Worm (Caenorhabditis elegans) whole organism, L1 larva: ENCODE results near the gene cyp-25A3.

Source experiments
- C16A3.4 ChIP-seq: fragments of 150-350 bp; optimal IDR thresholded peaks from 2 replicates; lab custom pipeline; 2014; ENCODE audit warnings: missing biosample characterization, missing genetic modification characterization
- F16B12.6 ChIP-seq: fragments of 150-350 bp; optimal IDR thresholded peaks from 2 replicates; lab custom pipeline; 2014; ENCODE audit warnings: missing biosample characterization, missing genetic modification characterization
- alr-1 ChIP-seq: fragments of 200-800 bp; sonication (Bioruptor generic); optimal IDR thresholded peaks from 2 replicates; lab custom pipeline; 2018; ENCODE audit warnings: borderline replicate concordance, mild to moderate bottlenecking, missing genetic modification characterization, missing compliant biosample characterization
- aly-2 ChIP-seq: fragments of 150-350 bp; optimal IDR thresholded peaks from 2 replicates; lab custom pipeline; 2014; ENCODE audit warnings: missing biosample characterization, missing genetic modification characterization
- ama-1 ChIP-seq: fragments of 150-350 bp; optimal IDR thresholded peaks from 2 replicates; lab custom pipeline; 2014
- blmp-1 ChIP-seq: fragments of 150-350 bp; optimal IDR thresholded peaks from 2 replicates; lab custom pipeline; 2014; ENCODE audit warnings: missing biosample characterization, missing genetic modification characterization
- ceh-63 ChIP-seq: fragments of 200-800 bp; sonication (Bioruptor generic); optimal IDR thresholded peaks from 2 replicates; lab custom pipeline; 2018; ENCODE audit warnings: mild to moderate bottlenecking, missing genetic modification characterization, missing compliant biosample characterization
- ceh-8 ChIP-seq: fragments of 200-800 bp; sonication (Bioruptor generic); optimal IDR thresholded peaks from 2 replicates; lab custom pipeline; 2018; ENCODE audit warnings: mild to moderate bottlenecking, missing genetic modification characterization, moderate library complexity, missing compliant biosample characterization
- ces-1 ChIP-seq: fragments of 150-350 bp; optimal IDR thresholded peaks from 2 replicates; lab custom pipeline; 2014; ENCODE audit warnings: missing biosample characterization, missing genetic modification reagents, missing genetic modification characterization
- dpl-1 ChIP-seq, 3 experiments: fragments of 150-350 bp in 2 of 3; sonication (generic microtip) in 1 of 3; optimal IDR thresholded peaks; 2 replicates each; lab custom pipeline; 2014 to 2017; ENCODE audit warnings: missing biosample characterization in 3 of 3, missing genetic modification characterization in 3 of 3, missing genetic modification reagents in 3 of 3
- dsc-1 ChIP-seq: sonication (generic microtip); optimal IDR thresholded peaks from 2 replicates; lab custom pipeline; 2016; ENCODE audit warnings: mild to moderate bottlenecking, missing genetic modification characterization, missing compliant biosample characterization
- efl-1 ChIP-seq, 4 experiments: fragments of 150-350 bp; optimal IDR thresholded peaks in 3 of 4; peaks in 1 of 4; 1 replicate in 1 of 4; 2 replicates in 3 of 4; lab custom pipeline; 2014; ENCODE audit warnings: missing biosample characterization in 2 of 4, missing genetic modification characterization in 2 of 4, missing genetic modification reagents in 2 of 4
- efl-3 ChIP-seq: fragments of 200-800 bp; sonication (Bioruptor generic); optimal IDR thresholded peaks from 2 replicates; lab custom pipeline; 2018; ENCODE audit warnings: mild to moderate bottlenecking, missing genetic modification characterization, missing compliant biosample characterization
- egl-13 ChIP-seq: sonication (generic microtip); optimal IDR thresholded peaks from 2 replicates; lab custom pipeline; 2016; ENCODE audit warnings: missing genotype, missing genetic modification reagents, missing genetic modification characterization, missing compliant biosample characterization
- elt-2 ChIP-seq: sonication (generic microtip); optimal IDR thresholded peaks from 2 replicates; lab custom pipeline; 2016; ENCODE audit warnings: missing genetic modification characterization, mild to moderate bottlenecking, inconsistent platforms, missing compliant biosample characterization, missing genetic modification reagents
- elt-3 ChIP-seq, 6 experiments: fragments of 150-350 bp in 1 of 6; sonication (generic microtip); optimal IDR thresholded peaks; 2 replicates each; lab custom pipeline; 2017 to 2018; ENCODE audit warnings: missing biosample characterization in 6 of 6, missing genetic modification characterization in 6 of 6, inconsistent platforms in 1 of 6
- ets-5 ChIP-seq: fragments of 200-800 bp; sonication (Bioruptor generic); IDR thresholded peaks from 2 replicates; pipeline ENCODE4 v1.3.6; 2022; ENCODE audit warnings: missing genetic modification characterization, missing compliant biosample characterization
- fkh-10 ChIP-seq: sonication (generic microtip); optimal IDR thresholded peaks from 2 replicates; lab custom pipeline; 2017; ENCODE audit warnings: missing biosample characterization, missing genetic modification reagents, missing genetic modification characterization
- fkh-8 ChIP-seq: sonication (generic microtip); optimal IDR thresholded peaks from 2 replicates; lab custom pipeline; 2016; ENCODE audit warnings: mild to moderate bottlenecking, missing genetic modification characterization, missing compliant biosample characterization
- fos-1 ChIP-seq: fragments of 150-350 bp; optimal IDR thresholded peaks from 2 replicates; lab custom pipeline; 2014; ENCODE audit warnings: missing biosample characterization, missing genetic modification characterization
- hlh-17 ChIP-seq: fragments of 200-800 bp; sonication (Bioruptor generic); optimal IDR thresholded peaks from 2 replicates; lab custom pipeline; 2018; ENCODE audit warnings: missing genetic modification characterization, mild to moderate bottlenecking, missing compliant biosample characterization, moderate library complexity, borderline replicate concordance
- irx-1 ChIP-seq: sonication (generic microtip); optimal IDR thresholded peaks from 2 replicates; lab custom pipeline; 2016; ENCODE audit warnings: missing genetic modification characterization, missing compliant biosample characterization
- isw-1 ChIP-seq: fragments of 200-800 bp; sonication (Bioruptor generic); IDR thresholded peaks from 2 replicates; pipeline ENCODE4 v1.3.6; 2022; ENCODE audit warnings: missing genetic modification characterization, missing compliant biosample characterization
- lin-13 ChIP-seq: fragments of 150-350 bp; optimal IDR thresholded peaks from 2 replicates; lab custom pipeline; 2014; ENCODE audit warnings: missing biosample characterization, missing genetic modification reagents, missing genetic modification characterization
- lin-14 ChIP-seq: fragments of 200-800 bp; sonication (Bioruptor generic); optimal IDR thresholded peaks from 2 replicates; lab custom pipeline; 2018; ENCODE audit warnings: mild to moderate bottlenecking, missing genetic modification characterization, moderate library complexity, missing compliant biosample characterization
- lin-35 ChIP-seq, 2 experiments: fragments of 150-350 bp; optimal IDR thresholded peaks; 2 replicates each; lab custom pipeline; 2014; ENCODE audit warnings: missing biosample characterization in 2 of 2, missing genetic modification characterization in 2 of 2, missing genetic modification reagents in 2 of 2
- lsy-2 ChIP-seq, 2 experiments: fragments of 150-350 bp; optimal IDR thresholded peaks; 2 replicates each; lab custom pipeline; 2014; ENCODE audit warnings: missing biosample characterization in 2 of 2, missing genetic modification characterization in 2 of 2
- mab-9 ChIP-seq: fragments of 200-800 bp; sonication (Bioruptor generic); IDR thresholded peaks from 2 replicates; pipeline ENCODE4 v1.3.6; 2022; ENCODE audit warnings: missing genetic modification reagents, missing genetic modification characterization, missing compliant biosample characterization
- mef-2 ChIP-seq: fragments of 150-350 bp; optimal IDR thresholded peaks from 2 replicates; lab custom pipeline; 2014; ENCODE audit warnings: missing biosample characterization, missing genetic modification characterization
- mep-1 ChIP-seq: fragments of 150-350 bp; optimal IDR thresholded peaks from 2 replicates; lab custom pipeline; 2014; ENCODE audit warnings: missing biosample characterization, missing genetic modification characterization
- nhr-12 ChIP-seq: sonication (generic microtip); optimal IDR thresholded peaks from 2 replicates; lab custom pipeline; 2017; ENCODE audit warnings: missing biosample characterization, missing genetic modification characterization
- nhr-20 ChIP-seq: sonication (generic microtip); optimal IDR thresholded peaks from 2 replicates; lab custom pipeline; 2016; ENCODE audit warnings: mild to moderate bottlenecking, missing genetic modification characterization, missing compliant biosample characterization
- nhr-47 ChIP-seq: sonication (generic microtip); optimal IDR thresholded peaks from 2 replicates; lab custom pipeline; 2016; ENCODE audit warnings: mild to moderate bottlenecking, missing genetic modification characterization, moderate library complexity, missing compliant biosample characterization
- nhr-71 ChIP-seq: sonication (generic microtip); optimal IDR thresholded peaks from 2 replicates; lab custom pipeline; 2016; ENCODE audit warnings: mild to moderate bottlenecking, missing genetic modification characterization, moderate library complexity, missing compliant biosample characterization
- nhr-76 ChIP-seq: sonication (generic microtip); optimal IDR thresholded peaks from 2 replicates; lab custom pipeline; 2017; ENCODE audit warnings: missing biosample characterization, missing genetic modification characterization
- nhr-77 ChIP-seq: fragments of 150-350 bp; optimal IDR thresholded peaks from 2 replicates; lab custom pipeline; 2014; ENCODE audit warnings: missing biosample characterization, missing genetic modification characterization
- nhr-84 ChIP-seq: sonication (generic microtip); optimal IDR thresholded peaks from 2 replicates; lab custom pipeline; 2017; ENCODE audit warnings: missing biosample characterization, missing genetic modification characterization
- nhr-85 ChIP-seq: sonication (generic microtip); peaks from one replicate; lab custom pipeline; 2016; ENCODE audit warnings: missing genetic modification characterization, inconsistent platforms, missing compliant biosample characterization
- pax-3 ChIP-seq: fragments of 200-800 bp; sonication (Bioruptor generic); optimal IDR thresholded peaks from 2 replicates; lab custom pipeline; 2018; ENCODE audit warnings: mild to moderate bottlenecking, missing genetic modification characterization, moderate library complexity, missing compliant biosample characterization
- pqm-1 ChIP-seq: sonication (generic microtip); optimal IDR thresholded peaks from 3 replicates; lab custom pipeline; 2017; ENCODE audit warnings: missing biosample characterization, missing genetic modification characterization
- rnt-1 ChIP-seq: sonication (generic microtip); optimal IDR thresholded peaks from 2 replicates; lab custom pipeline; 2016; ENCODE audit warnings: mild to moderate bottlenecking, missing genetic modification characterization, moderate library complexity, missing compliant biosample characterization
- snpc-4 ChIP-seq: fragments of 150-350 bp; optimal IDR thresholded peaks from 2 replicates; lab custom pipeline; 2014; ENCODE audit warnings: missing biosample characterization, missing genetic modification characterization
- snu-23 ChIP-seq: sonication (generic microtip); optimal IDR thresholded peaks from 2 replicates; lab custom pipeline; 2016; ENCODE audit warnings: missing genetic modification characterization, missing compliant biosample characterization
- sox-4 ChIP-seq: sonication (generic microtip); optimal IDR thresholded peaks from 2 replicates; lab custom pipeline; 2016; ENCODE audit warnings: missing genetic modification characterization, missing compliant biosample characterization
- sup-37 ChIP-seq: fragments of 200-800 bp; sonication (Bioruptor generic); optimal IDR thresholded peaks from 2 replicates; lab custom pipeline; 2018; ENCODE audit warnings: mild to moderate bottlenecking, missing genetic modification characterization, missing compliant biosample characterization
- swsn-7 ChIP-seq: sonication (generic microtip); optimal IDR thresholded peaks from 2 replicates; lab custom pipeline; 2016; ENCODE audit warnings: missing genetic modification characterization, missing compliant biosample characterization
- unc-62 ChIP-seq: fragments of 150-350 bp; optimal IDR thresholded peaks from 2 replicates; lab custom pipeline; 2014; ENCODE audit warnings: missing biosample characterization, missing genetic modification reagents, missing genetic modification characterization
- unc-98 ChIP-seq: fragments of 200-800 bp; sonication (Bioruptor generic); IDR thresholded peaks from 2 replicates; pipeline ENCODE4 v1.3.6; 2022; ENCODE audit warnings: missing genetic modification characterization, missing compliant biosample characterization
- vab-15 ChIP-seq: sonication (generic microtip); optimal IDR thresholded peaks from 2 replicates; lab custom pipeline; 2017; ENCODE audit warnings: missing genotype, mild to moderate bottlenecking, missing genetic modification characterization, missing compliant biosample characterization
- xbp-1 ChIP-seq: sonication (generic microtip); optimal IDR thresholded peaks from 2 replicates; lab custom pipeline; 2016; ENCODE audit warnings: missing genetic modification characterization, missing compliant biosample characterization
- zag-1 ChIP-seq: fragments of 150-350 bp; optimal IDR thresholded peaks from 2 replicates; lab custom pipeline; 2014; ENCODE audit warnings: missing biosample characterization, missing genetic modification characterization
- zip-4 ChIP-seq: fragments of 200-800 bp; sonication (Bioruptor generic); optimal IDR thresholded peaks from 2 replicates; lab custom pipeline; 2018; ENCODE audit warnings: mild to moderate bottlenecking, missing genetic modification characterization, moderate library complexity, missing compliant biosample characterization

Gene cyp-25A3

DNA sequence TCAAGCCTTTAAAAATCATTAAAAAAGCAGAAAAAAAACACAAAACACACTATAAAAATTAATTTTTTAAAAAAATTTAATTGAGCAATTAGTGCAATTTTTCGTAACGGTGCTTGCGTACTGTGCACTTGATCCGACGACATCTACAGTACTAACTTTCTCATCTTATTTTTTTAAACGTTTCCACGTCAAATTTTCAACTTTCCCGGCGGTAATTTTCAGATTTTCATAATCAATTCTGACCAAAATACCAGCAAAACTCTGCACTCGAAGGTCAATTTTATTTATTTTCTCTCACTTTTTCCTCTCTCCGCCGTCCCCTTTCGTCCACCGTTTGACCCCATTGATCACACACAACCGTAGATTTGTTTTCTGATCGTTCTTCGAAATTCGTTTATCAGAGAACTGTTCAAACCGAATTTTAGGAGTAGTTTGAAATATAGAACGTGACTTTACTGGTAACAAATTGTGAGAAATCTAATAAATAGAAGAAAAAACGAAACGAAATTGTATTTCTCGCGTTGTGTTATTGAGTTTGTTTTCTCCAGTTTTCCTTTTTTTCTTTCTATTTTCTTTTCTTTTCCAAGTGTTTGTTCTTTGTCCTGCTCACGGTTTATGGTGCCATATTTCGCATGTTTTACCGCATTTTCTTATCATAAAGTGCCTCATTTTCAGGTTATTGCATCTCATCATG is 24.4 kb upstream of the cyp-25A3 start, which contains the start of gene acs-19 (continued):
- no peak for TF ChIP-seq C16A3.4 (tag; lab: Kevin White, UChicago)
- no peak for TF ChIP-seq hlh-17 (GFP tag; lab: Kevin White, UChicago)
- TF ChIP-seq pax-3 (tag; lab: Kevin White, UChicago): no peak
- TF ChIP-seq F16B12.6 (tag; lab: Kevin White, UChicago): no peak
- TF ChIP-seq nhr-85 (tag; lab: Kevin White, UChicago): no peak
- TF ChIP-seq nhr-77 (tag; lab: Kevin White, UChicago): no peak
- TF ChIP-seq xbp-1 (tag; lab: Kevin White, UChicago): no peak
- no peak for TF ChIP-seq mep-1 (tag; lab: Kevin White, UChicago)
- no peak for TF ChIP-seq fkh-10 (GFP tag; lab: Kevin White, UChicago)
- no peak for TF ChIP-seq mef-2 (tag; lab: Kevin White, UChicago)
- TF ChIP-seq lsy-2 (tag; optimal IDR thresholded peaks at IDR 0.05; lab: Kevin White, UChicago): peak in 1 of 2 experiments; percentile 14
- no peak for TF ChIP-seq pqm-1
- TF ChIP-seq snu-23 (GFP tag; lab: Kevin White, UChicago): peak; percentile 8
- no peak for TF ChIP-seq mab-9 (GFP tag; lab: Robert Waterston, UW)
- TF ChIP-seq vab-15 (tag; lab: Kevin White, UChicago): no peak
- no peak for TF ChIP-seq sox-4 (tag; lab: Kevin White, UChicago)
- no peak for TF ChIP-seq egl-13 (tag; lab: Kevin White, UChicago)
- no peak for TF ChIP-seq sup-37 (GFP tag; lab: Kevin White, UChicago)
- no peak for TF ChIP-seq nhr-12 (tag; lab: Kevin White, UChicago)
- no peak for TF ChIP-seq aly-2 (tag; lab: Kevin White, UChicago)
- no peak for TF ChIP-seq isw-1 (GFP tag; lab: Robert Waterston, UW)
- no peak for TF ChIP-seq efl-3 (GFP tag; lab: Kevin White, UChicago)
- TF ChIP-seq unc-98 (GFP tag; lab: Robert Waterston, UW): no peak
- TF ChIP-seq nhr-47 (tag; lab: Kevin White, UChicago): no peak
- peak; percentile 65 for TF ChIP-seq lin-14
- peak in 1 of 6 experiments; percentile 11 for TF ChIP-seq elt-3 (tag; optimal IDR thresholded peaks at IDR 0.05; lab: Kevin White, UChicago)
- TF ChIP-seq dpl-1 (GFP tag; optimal IDR thresholded peaks at IDR 0.05; lab: Kevin White, UChicago): no peak
- TF ChIP-seq ets-5 (GFP tag; lab: Robert Waterston, UW): no peak
- no peak for TF ChIP-seq lin-13 (GFP tag; lab: Kevin White, UChicago)
- peak; percentile 29 for TF ChIP-seq ces-1 (GFP tag; lab: Kevin White, UChicago)
- no peak for TF ChIP-seq ceh-8 (GFP tag; lab: Kevin White, UChicago)
- no peak for TF ChIP-seq elt-2
- no peak for TF ChIP-seq rnt-1 (tag; lab: Kevin White, UChicago)
- TF ChIP-seq irx-1 (tag; lab: Kevin White, UChicago): no peak
- TF ChIP-seq ceh-63 (GFP tag; lab: Kevin White, UChicago): no peak
- no peak for TF ChIP-seq nhr-84 (tag; lab: Kevin White, UChicago)
- no peak for TF ChIP-seq dsc-1 (tag; lab: Kevin White, UChicago)
- TF ChIP-seq nhr-20 (tag; lab: Kevin White, UChicago): peak; percentile 29
- no peak for TF ChIP-seq swsn-7
- no peak for TF ChIP-seq unc-62 (GFP tag; lab: Kevin White, UChicago)
- peak; percentile 40 for TF ChIP-seq blmp-1 (tag; lab: Kevin White, UChicago)
- no peak for TF ChIP-seq fkh-8 (tag; lab: Kevin White, UChicago)
- no peak for TF ChIP-seq ama-1 (lab: Kevin White, UChicago)
- TF ChIP-seq nhr-71: peak; percentile 21
- TF ChIP-seq nhr-76: no peak
- TF ChIP-seq fos-1 (tag; lab: Kevin White, UChicago): no peak
- peak in 1 of 2 experiments; percentile 14 for TF ChIP-seq efl-1 (optimal IDR thresholded peaks at IDR 0.05; lab: Kevin White, UChicago)
- peak in 1 of 2 experiments; percentile 76 for TF ChIP-seq efl-1 (GFP tag; optimal IDR thresholded peaks at IDR 0.05 in 1 of 2; lab: Kevin White, UChicago)
- no peak for TF ChIP-seq alr-1 (tag; lab: Kevin White, UChicago)
- TF ChIP-seq lin-35 (GFP tag; optimal IDR thresholded peaks at IDR 0.05; lab: Kevin White, UChicago): peak in 1 of 2 experiments; percentile 52
- TF ChIP-seq zag-1 (tag; lab: Kevin White, UChicago): no peak
- TF ChIP-seq zip-4: no peak
- no peak for TF ChIP-seq snpc-4 (tag; lab: Kevin White, UChicago)
